Fruit fly (Drosophila melanogaster) whole organism, adult: ENCODE results near the gene CG43131.

Experiments used
- CG11617 ChIP-seq: fragments of 200-800 bp; sonication (Bioruptor generic); optimal IDR thresholded peaks from 2 replicates; lab custom pipeline; 2017; ENCODE audit warnings: mild to moderate bottlenecking, missing biosample characterization, missing genetic modification reagents, missing genetic modification characterization
- CG12768 ChIP-seq: fragments of 200-800 bp; sonication (Bioruptor generic); optimal IDR thresholded peaks from 2 replicates; lab custom pipeline; 2017; ENCODE audit warnings: missing biosample characterization, missing genetic modification characterization, mild to moderate bottlenecking, moderate library complexity, missing genetic modification reagents
- CG14711 ChIP-seq: fragments of 200-800 bp; sonication (Bioruptor generic); optimal IDR thresholded peaks from 2 replicates; lab custom pipeline; 2018; ENCODE audit warnings: missing biosample characterization, mild to moderate bottlenecking, missing genetic modification characterization, moderate library complexity
- CG1620 ChIP-seq: fragments of 200-800 bp; sonication (Bioruptor generic); optimal IDR thresholded peaks from 2 replicates; lab custom pipeline; 2016; ENCODE audit warnings: missing biosample characterization, missing genetic modification characterization
- CG33017 ChIP-seq: fragments of 200-800 bp; sonication (Bioruptor generic); optimal IDR thresholded peaks from 2 replicates; lab custom pipeline; 2018; ENCODE audit warnings: missing biosample characterization, mild to moderate bottlenecking, missing genetic modification characterization, moderate library complexity
- CG5204 ChIP-seq: fragments of 200-800 bp; sonication (Bioruptor generic); optimal IDR thresholded peaks from 2 replicates; lab custom pipeline; 2016; ENCODE audit warnings: missing biosample characterization, missing genetic modification characterization
- CG7045 ChIP-seq: fragments of 200-800 bp; sonication (Bioruptor generic); optimal IDR thresholded peaks from 2 replicates; lab custom pipeline; 2017; ENCODE audit warnings: missing biosample characterization, mild to moderate bottlenecking, missing genetic modification characterization
- CG7101 ChIP-seq: fragments of 200-800 bp; sonication (Bioruptor generic); optimal IDR thresholded peaks from 2 replicates; lab custom pipeline; 2018; ENCODE audit warnings: missing biosample characterization, mild to moderate bottlenecking, missing genetic modification characterization, moderate library complexity
- Clk ChIP-seq: fragments of 200-800 bp; sonication (Bioruptor generic); optimal IDR thresholded peaks from 2 replicates; lab custom pipeline; 2017; ENCODE audit warnings: missing biosample characterization, missing genetic modification characterization
- Crg-1 ChIP-seq: fragments of 200-800 bp; sonication (Bioruptor generic); optimal IDR thresholded peaks from 2 replicates; lab custom pipeline; 2016; ENCODE audit warnings: missing biosample characterization, missing genetic modification characterization
- Hr96 ChIP-seq: fragments of 200-800 bp; sonication (Bioruptor generic); optimal IDR thresholded peaks from 2 replicates; lab custom pipeline; 2016; ENCODE audit warnings: missing biosample characterization, missing genetic modification characterization
- Mnt ChIP-seq: fragments of 200-800 bp; sonication (Bioruptor generic); optimal IDR thresholded peaks from 2 replicates; lab custom pipeline; 2016; ENCODE audit warnings: missing biosample characterization, mild to moderate bottlenecking, missing genetic modification characterization
- bab1 ChIP-seq: fragments of 200-800 bp; sonication (Bioruptor generic); optimal IDR thresholded peaks from 3 replicates; lab custom pipeline; 2019; ENCODE audit warnings: missing biosample characterization, mild to moderate bottlenecking, missing genetic modification characterization, moderate library complexity
- cic ChIP-seq: fragments of 200-800 bp; sonication (Bioruptor generic); optimal IDR thresholded peaks from 2 replicates; lab custom pipeline; 2017; ENCODE audit warnings: missing biosample characterization, mild to moderate bottlenecking, missing genetic modification characterization, moderate library complexity
- cnc ChIP-seq, 2 experiments: fragments of >200 bp; optimal IDR thresholded peaks; 2 replicates each; lab custom pipeline; 2017
- kay ChIP-seq: fragments of 200-800 bp; sonication (Bioruptor generic); peaks from one replicate; lab custom pipeline; 2016; ENCODE audit warnings: missing biosample characterization, missing genetic modification characterization, borderline replicate concordance
- ovo ChIP-seq: fragments of 200-800 bp; sonication (Bioruptor generic); optimal IDR thresholded peaks from 2 replicates; lab custom pipeline; 2016; ENCODE audit warnings: missing biosample characterization, missing genetic modification characterization
- pad ChIP-seq: fragments of 200-800 bp; sonication (Bioruptor generic); optimal IDR thresholded peaks from 3 replicates; lab custom pipeline; 2017; ENCODE audit warnings: missing biosample characterization, missing genetic modification characterization, mild to moderate bottlenecking, moderate library complexity, missing genetic modification reagents
- tj ChIP-seq: fragments of 200-800 bp; sonication (Bioruptor generic); optimal IDR thresholded peaks from 3 replicates; lab custom pipeline; 2017; ENCODE audit warnings: missing biosample characterization, mild to moderate bottlenecking, missing genetic modification characterization, moderate library complexity
- toe ChIP-seq: fragments of 200-800 bp; sonication (Bioruptor generic); optimal IDR thresholded peaks from 2 replicates; lab custom pipeline; 2016; ENCODE audit warnings: missing biosample characterization, missing genetic modification characterization

CG43131 gene

dm6 chr3R:5086471-5086821 lies 22.5 kb downstream of the CG43131 start:
- TF ChIP-seq tj = peak; percentile 55
- no peak for TF ChIP-seq cnc (optimal IDR thresholded peaks at IDR 0.05; lab: Kevin White, UChicago)
- TF ChIP-seq Clk (GFP tag; lab: Kevin White, UChicago) = peak; percentile 59
- peak; percentile 50 for TF ChIP-seq bab1
- peak; percentile 45 for TF ChIP-seq CG12768 (GFP tag; lab: Kevin White, UChicago)
- TF ChIP-seq pad (GFP tag; lab: Kevin White, UChicago) = peak; percentile 3
- TF ChIP-seq CG14711 (tag; lab: Kevin White, UChicago) = no peak
- TF ChIP-seq Mnt (GFP tag; lab: Kevin White, UChicago) = peak; percentile 48
- peak; percentile 37 for TF ChIP-seq CG7045 (GFP tag; lab: Kevin White, UChicago)
- TF ChIP-seq ovo (GFP tag; lab: Kevin White, UChicago) = peak; percentile 23
- peak; percentile 20 for TF ChIP-seq CG33017 (tag; lab: Kevin White, UChicago)
- TF ChIP-seq Hr96 = peak; percentile 35
- no peak for TF ChIP-seq CG1620 (GFP tag; lab: Kevin White, UChicago)
- TF ChIP-seq CG7101 (tag; lab: Kevin White, UChicago) = no peak
- no peak for TF ChIP-seq CG11617 (GFP tag; lab: Kevin White, UChicago)

DNA sequence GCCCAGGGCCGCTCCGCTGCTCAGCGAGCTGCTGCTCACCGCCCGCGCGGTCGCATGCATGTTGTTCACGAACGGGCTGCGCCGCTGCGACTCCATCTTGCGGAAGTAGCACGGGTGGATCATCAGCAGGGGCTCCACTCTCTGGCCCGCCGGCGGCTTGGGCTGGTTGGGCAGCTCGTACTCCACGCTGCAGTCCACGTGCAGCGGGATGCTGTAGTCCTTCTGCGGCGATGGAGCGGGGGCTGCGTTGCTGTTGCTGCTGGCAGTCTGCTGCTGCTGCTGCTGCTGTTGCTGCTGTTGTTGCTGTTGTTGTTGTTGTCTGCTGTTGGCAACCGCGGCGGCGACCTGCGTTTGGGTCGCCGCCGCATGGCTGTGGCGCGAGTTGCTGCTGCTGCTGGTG lies 23.6 kb downstream of the CG43131 start:
- no peak for TF ChIP-seq CG14711 (tag; lab: Kevin White, UChicago)
- TF ChIP-seq toe (GFP tag; lab: Kevin White, UChicago) = no peak

DNA sequence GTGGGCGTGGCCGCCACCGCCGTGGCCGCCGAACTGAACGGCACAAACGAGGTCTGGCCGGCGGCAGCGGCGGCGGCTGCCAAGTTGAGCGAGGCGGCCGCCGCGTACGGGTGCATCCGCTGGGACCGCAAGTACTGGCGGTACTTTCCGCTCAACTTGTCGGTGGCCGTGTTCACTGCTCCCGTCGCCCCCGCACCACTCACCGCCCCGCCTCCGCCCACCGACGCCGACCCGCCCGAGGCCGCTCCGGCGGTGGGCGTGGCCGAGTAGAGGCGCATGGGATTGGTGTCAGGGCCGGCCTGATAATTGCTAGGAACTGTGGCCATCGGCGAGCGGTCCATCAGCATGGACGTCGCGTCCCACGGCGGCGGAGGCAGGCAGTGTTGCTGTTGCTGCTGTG lies 24.6 kb downstream of the CG43131 start:
- TF ChIP-seq CG7045 (GFP tag; lab: Kevin White, UChicago) (no peak), Clk (GFP tag; lab: Kevin White, UChicago) (no peak), Crg-1 (GFP tag; lab: Kevin White, UChicago) (no peak), CG33017 (tag; lab: Kevin White, UChicago) (no peak), pad (GFP tag; lab: Kevin White, UChicago) (no peak), CG12768 (GFP tag; lab: Kevin White, UChicago) (no peak)

DNA sequence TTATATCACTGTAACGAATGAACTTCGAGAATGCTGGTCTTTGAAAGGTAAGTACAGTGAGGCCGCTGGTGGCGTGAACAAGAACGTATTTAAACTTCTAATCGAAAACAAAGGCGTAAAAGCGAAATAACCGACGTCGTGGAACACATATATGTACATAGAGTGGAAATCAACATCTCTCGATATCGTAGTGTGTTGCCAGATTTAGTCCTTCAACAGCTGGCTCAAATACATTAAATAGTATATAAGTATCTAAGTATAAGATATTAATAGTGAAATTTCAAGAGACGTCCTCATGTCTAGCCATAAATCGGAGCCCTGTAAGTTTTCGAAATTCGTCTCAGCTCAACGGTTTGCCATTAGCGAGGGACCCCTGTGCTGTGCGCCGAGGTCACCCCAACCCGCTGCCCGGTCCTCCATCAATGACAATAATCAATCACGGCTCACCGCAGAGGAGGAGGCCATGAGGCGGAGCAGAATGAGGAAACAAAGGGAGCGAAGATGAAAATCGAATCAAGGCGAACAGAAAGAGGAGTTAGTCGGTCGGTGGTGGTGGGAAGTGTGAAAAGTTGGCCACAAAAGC lies 25.9 kb downstream of the CG43131 start:
- no peak for TF ChIP-seq pad (GFP tag; lab: Kevin White, UChicago)
- TF ChIP-seq CG1620 (GFP tag; lab: Kevin White, UChicago) = no peak
- TF ChIP-seq Mnt (GFP tag; lab: Kevin White, UChicago) = no peak
- peak; percentile 79 for TF ChIP-seq kay (GFP tag; lab: Kevin White, UChicago)

DNA sequence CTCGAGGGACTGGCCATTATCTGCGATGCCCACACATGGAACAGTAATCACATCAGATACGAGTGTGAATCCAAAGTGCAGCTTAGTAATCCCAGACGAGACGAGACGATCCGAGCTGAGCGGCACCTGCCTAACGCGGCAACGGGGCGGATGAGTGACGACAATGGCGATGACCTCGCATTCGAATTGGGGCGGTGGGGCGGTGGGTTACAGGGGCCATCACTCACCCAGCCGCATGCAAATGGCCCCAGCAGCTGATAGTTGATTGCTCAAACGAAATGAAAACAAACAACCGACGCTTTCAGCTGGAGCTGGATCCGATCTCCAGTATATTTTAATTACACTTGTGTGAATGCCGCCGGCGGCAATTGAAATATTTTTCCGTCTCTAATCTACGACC lies 27.3 kb downstream of the CG43131 start:
- peak; percentile 62 for TF ChIP-seq kay (GFP tag; lab: Kevin White, UChicago)
- TF ChIP-seq CG33017 (tag; lab: Kevin White, UChicago) = no peak
- peak; percentile 35 for TF ChIP-seq ovo (GFP tag; lab: Kevin White, UChicago)
- no peak for TF ChIP-seq CG11617 (GFP tag; lab: Kevin White, UChicago)
- TF ChIP-seq cnc (optimal IDR thresholded peaks at IDR 0.05; lab: Kevin White, UChicago) = no peak
- TF ChIP-seq toe (GFP tag; lab: Kevin White, UChicago) = no peak
- TF ChIP-seq Hr96 = no peak
- no peak for TF ChIP-seq CG1620 (GFP tag; lab: Kevin White, UChicago)
- TF ChIP-seq CG12768 (GFP tag; lab: Kevin White, UChicago) = peak; percentile 63
- TF ChIP-seq tj = no peak
- no peak for TF ChIP-seq Crg-1 (GFP tag; lab: Kevin White, UChicago)
- TF ChIP-seq cic (GFP tag; lab: Kevin White, UChicago) = peak; percentile 77
- TF ChIP-seq pad (GFP tag; lab: Kevin White, UChicago) = no peak
- TF ChIP-seq bab1 = no peak
- no peak for TF ChIP-seq Clk (GFP tag; lab: Kevin White, UChicago)
- no peak for TF ChIP-seq CG14711 (tag; lab: Kevin White, UChicago)
- no peak for TF ChIP-seq CG7101 (tag; lab: Kevin White, UChicago)
- no peak for TF ChIP-seq CG7045 (GFP tag; lab: Kevin White, UChicago)
- TF ChIP-seq Mnt (GFP tag; lab: Kevin White, UChicago) = peak; percentile 42
- no peak for TF ChIP-seq CG5204

DNA sequence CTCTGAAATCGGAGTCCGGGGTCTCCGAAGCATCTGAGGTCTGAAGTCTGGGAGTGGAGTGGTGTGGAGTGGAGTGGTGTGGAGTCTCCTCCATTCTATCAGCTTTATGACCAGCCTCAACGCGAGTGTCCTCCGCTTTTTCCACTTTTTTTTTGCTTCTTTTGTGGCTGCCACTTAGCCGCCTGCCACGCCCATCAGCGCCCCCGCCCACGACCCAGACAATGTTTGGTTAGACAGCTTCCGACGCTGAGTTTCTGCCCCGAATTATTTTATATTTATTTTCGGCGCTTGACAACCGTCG lies 28.5 kb downstream of the CG43131 start:
- TF ChIP-seq CG33017 (tag; lab: Kevin White, UChicago) (no peak), CG12768 (GFP tag; lab: Kevin White, UChicago) (no peak), CG7045 (GFP tag; lab: Kevin White, UChicago) (no peak), Mnt (GFP tag; lab: Kevin White, UChicago) (no peak), kay (GFP tag; lab: Kevin White, UChicago) (no peak), CG11617 (GFP tag; lab: Kevin White, UChicago) (no peak), CG14711 (tag; lab: Kevin White, UChicago) (no peak), cnc (optimal IDR thresholded peaks at IDR 0.05; lab: Kevin White, UChicago) (no peak), ovo (GFP tag; lab: Kevin White, UChicago) (no peak), CG1620 (GFP tag; lab: Kevin White, UChicago) (no peak), pad (GFP tag; lab: Kevin White, UChicago) (no peak), cic (GFP tag; lab: Kevin White, UChicago) (no peak), Crg-1 (GFP tag; lab: Kevin White, UChicago) (no peak), CG5204 (no peak), CG7101 (tag; lab: Kevin White, UChicago) (no peak), toe (GFP tag; lab: Kevin White, UChicago) (no peak), Clk (GFP tag; lab: Kevin White, UChicago) (no peak), bab1 (no peak)
